Worm (Caenorhabditis elegans) whole organism, mixed stage, embryonic: Measurements from ENCODE around the gene B0563.18.

Experiments
- blmp-1 ChIP-seq: fragments of 150-350 bp; optimal IDR thresholded peaks from 2 replicates; lab custom pipeline; 2014; ENCODE audit warnings: missing biosample characterization, missing genetic modification characterization
- cnd-1 ChIP-seq: fragments of 200-800 bp; sonication (Bioruptor generic); optimal IDR thresholded peaks from 2 replicates; lab custom pipeline; 2018; ENCODE audit warnings: mild to moderate bottlenecking, missing genetic modification characterization, missing compliant biosample characterization
- mab-5 ChIP-seq: fragments of 150-350 bp; optimal IDR thresholded peaks from 2 replicates; lab custom pipeline; 2014; ENCODE audit warnings: missing biosample characterization, missing genetic modification characterization
- mep-1 ChIP-seq: fragments of 150-350 bp; optimal IDR thresholded peaks from 2 replicates; lab custom pipeline; 2017; ENCODE audit warnings: missing biosample characterization, missing genetic modification reagents, missing genetic modification characterization, inconsistent platforms
- nhr-28 ChIP-seq: fragments of 150-350 bp; optimal IDR thresholded peaks from 2 replicates; lab custom pipeline; 2014; ENCODE audit warnings: missing biosample characterization, missing genetic modification characterization
- pha-4 ChIP-seq: fragments of 150-350 bp; optimal IDR thresholded peaks from 2 replicates; lab custom pipeline; 2018; ENCODE audit warnings: missing biosample characterization, missing genetic modification reagents, missing genetic modification characterization
- sptf-1 ChIP-seq: sonication (generic microtip); optimal IDR thresholded peaks from 2 replicates; lab custom pipeline; 2017; ENCODE audit warnings: mild to moderate bottlenecking, missing genetic modification characterization, moderate library complexity, missing compliant biosample characterization
- tbx-8 ChIP-seq: fragments of 200-800 bp; sonication (Bioruptor generic); optimal IDR thresholded peaks from 2 replicates; lab custom pipeline; 2018; ENCODE audit warnings: mild to moderate bottlenecking, missing genetic modification characterization, moderate library complexity, missing compliant biosample characterization
- unc-39 ChIP-seq: fragments of 150-350 bp; optimal IDR thresholded peaks from 2 replicates; lab custom pipeline; 2014; ENCODE audit warnings: missing biosample characterization, missing genetic modification characterization
- unc-62 ChIP-seq: fragments of 150-350 bp; optimal IDR thresholded peaks from 2 replicates; lab custom pipeline; 2014; ENCODE audit warnings: missing biosample characterization, missing genetic modification reagents, missing genetic modification characterization
- ztf-11 ChIP-seq: fragments of 150-350 bp; optimal IDR thresholded peaks from 2 replicates; lab custom pipeline; 2014; ENCODE audit warnings: missing biosample characterization, missing genetic modification characterization

ce11 chrX:9161253-9161904 is 11.0 kb upstream of the B0563.18 start:
- TF ChIP-seq nhr-28 (tag; lab: Kevin White, UChicago), result no peak
- TF ChIP-seq mep-1 (tag; lab: Kevin White, UChicago), result no peak
- TF ChIP-seq blmp-1 (tag; lab: Kevin White, UChicago), result no peak
- TF ChIP-seq ztf-11 (tag; lab: Kevin White, UChicago), result no peak
- no peak for TF ChIP-seq cnd-1
- no peak for TF ChIP-seq unc-39 (tag; lab: Kevin White, UChicago)
- TF ChIP-seq sptf-1 (tag; lab: Kevin White, UChicago), result no peak
- no peak for TF ChIP-seq pha-4
- TF ChIP-seq mab-5 (tag; lab: Kevin White, UChicago), result no peak
- no peak for TF ChIP-seq tbx-8 (GFP tag; lab: Kevin White, UChicago)
- peak; percentile 66 for TF ChIP-seq unc-62 (GFP tag; lab: Kevin White, UChicago)
